Worm (Caenorhabditis elegans) whole organism, young adult: ENCODE measurements around the gene F37H8.5.

Source experiments
- F10E7.11 ChIP-seq: sonication (generic microtip); optimal IDR thresholded peaks from 2 replicates; lab custom pipeline; 2017; ENCODE audit warnings: mild to moderate bottlenecking, missing genetic modification characterization, moderate library complexity, missing compliant biosample characterization
- F23B12.7 ChIP-seq: sonication (generic microtip); optimal IDR thresholded peaks from 2 replicates; lab custom pipeline; 2017; ENCODE audit warnings: missing genetic modification characterization, mild to moderate bottlenecking, missing compliant biosample characterization, antibody characterized with exemption, moderate library complexity; ENCODE audit not compliant: insufficient read depth
- F39B2.1 ChIP-seq: fragments of 200-800 bp; sonication (Bioruptor generic); IDR thresholded peaks from 2 replicates; pipeline ENCODE4 v1.3.6; 2022; ENCODE audit warnings: missing genetic modification reagents, missing genetic modification characterization, missing compliant biosample characterization
- F57A8.1 ChIP-seq: fragments of 200-800 bp; sonication (Bioruptor generic); optimal IDR thresholded peaks from 2 replicates; lab custom pipeline; 2018; ENCODE audit warnings: mild to moderate bottlenecking, missing genetic modification characterization, moderate library complexity, missing compliant biosample characterization
- F57C9.4 ChIP-seq: sonication (generic microtip); optimal IDR thresholded peaks from 2 replicates; lab custom pipeline; 2017; ENCODE audit warnings: mild to moderate bottlenecking, missing genetic modification characterization, missing compliant biosample characterization
- K12H6.12 ChIP-seq: fragments of 200-800 bp; sonication (Bioruptor generic); optimal IDR thresholded peaks from 2 replicates; lab custom pipeline; 2018; ENCODE audit warnings: mild to moderate bottlenecking, missing genetic modification characterization, missing compliant biosample characterization
- Y56A3A.18 ChIP-seq: fragments of 200-800 bp; sonication (Bioruptor generic); IDR thresholded peaks from 2 replicates; pipeline ENCODE4 v1.3.6; 2022; ENCODE audit warnings: missing genetic modification reagents, missing genetic modification characterization, missing compliant biosample characterization
- ama-1 ChIP-seq, 3 experiments: fragments of 150-350 bp in 1 of 3; sonication (generic microtip) in 2 of 3; optimal IDR thresholded peaks; 2 replicates each; lab custom pipeline; 2014 to 2018; ENCODE audit warnings: missing biosample characterization in 2 of 3, missing genetic modification characterization in 2 of 3, missing genetic modification reagents in 2 of 3
- aptf-2 ChIP-seq: fragments of 200-800 bp; sonication (Bioruptor generic); conservative IDR thresholded peaks from 2 replicates; pipeline ENCODE4 v1.3.6; 2022; ENCODE audit warnings: missing genetic modification reagents, missing genetic modification characterization, missing compliant biosample characterization
- aptf-3 ChIP-seq: fragments of 200-800 bp; sonication (Bioruptor generic); IDR thresholded peaks from 2 replicates; pipeline ENCODE4 v1.3.6; 2022; ENCODE audit warnings: missing genetic modification characterization, missing compliant biosample characterization
- athp-1 ChIP-seq: sonication (generic microtip); optimal IDR thresholded peaks from 2 replicates; lab custom pipeline; 2017; ENCODE audit warnings: mild to moderate bottlenecking, missing genetic modification characterization, missing compliant biosample characterization
- ccch-3 ChIP-seq: fragments of 200-800 bp; sonication (Bioruptor generic); optimal IDR thresholded peaks from 2 replicates; lab custom pipeline; 2018; ENCODE audit warnings: mild to moderate bottlenecking, missing genetic modification characterization, missing compliant biosample characterization
- ceh-27 ChIP-seq: fragments of 200-800 bp; sonication (Bioruptor generic); optimal IDR thresholded peaks from 2 replicates; lab custom pipeline; 2018; ENCODE audit warnings: mild to moderate bottlenecking, missing genetic modification characterization, moderate library complexity, missing compliant biosample characterization
- ceh-58 ChIP-seq: fragments of 200-800 bp; sonication (Bioruptor generic); IDR thresholded peaks from 2 replicates; pipeline ENCODE4 v1.3.6; 2022; ENCODE audit warnings: missing genetic modification characterization, missing compliant biosample characterization
- ceh-79 ChIP-seq: sonication (generic microtip); optimal IDR thresholded peaks from 2 replicates; lab custom pipeline; 2017; ENCODE audit warnings: mild to moderate bottlenecking, missing genetic modification characterization, missing compliant biosample characterization
- chd-7 ChIP-seq: sonication (generic microtip); optimal IDR thresholded peaks from 2 replicates; lab custom pipeline; 2016; ENCODE audit warnings: mild to moderate bottlenecking, missing genetic modification characterization, moderate library complexity, missing compliant biosample characterization
- egl-44 ChIP-seq: fragments of 200-800 bp; sonication (Bioruptor generic); IDR thresholded peaks from 2 replicates; pipeline ENCODE4 v1.3.6; 2022; ENCODE audit warnings: missing genetic modification reagents, missing genetic modification characterization, missing compliant biosample characterization
- egrh-3 ChIP-seq: fragments of 200-800 bp; sonication (Bioruptor generic); IDR thresholded peaks from 2 replicates; pipeline ENCODE4 v1.3.6; 2022; ENCODE audit warnings: missing genetic modification reagents, missing genetic modification characterization, missing compliant biosample characterization
- nfya-2 ChIP-seq: fragments of 200-800 bp; sonication (Bioruptor generic); IDR thresholded peaks from 2 replicates; pipeline ENCODE4 v1.3.6; 2022; ENCODE audit warnings: missing genetic modification reagents, missing genetic modification characterization, missing compliant biosample characterization
- nhr-27 ChIP-seq: fragments of 200-800 bp; sonication (Bioruptor generic); optimal IDR thresholded peaks from 2 replicates; lab custom pipeline; 2018; ENCODE audit warnings: mild to moderate bottlenecking, missing genetic modification characterization, moderate library complexity, missing compliant biosample characterization
- nhr-80 ChIP-seq: sonication (generic microtip); optimal IDR thresholded peaks from 2 replicates; lab custom pipeline; 2016; ENCODE audit warnings: missing genetic modification characterization, missing compliant biosample characterization
- rcor-1 ChIP-seq: fragments of 200-800 bp; sonication (Bioruptor generic); IDR thresholded peaks from 2 replicates; pipeline ENCODE4 v1.3.6; 2022; ENCODE audit warnings: missing genetic modification reagents, missing genetic modification characterization, missing compliant biosample characterization
- repo-1 ChIP-seq: sonication (generic microtip); optimal IDR thresholded peaks from 2 replicates; lab custom pipeline; 2017; ENCODE audit warnings: mild to moderate bottlenecking, missing genetic modification characterization, missing compliant biosample characterization
- sea-2 ChIP-seq: fragments of 200-800 bp; sonication (Bioruptor generic); IDR thresholded peaks from 2 replicates; pipeline ENCODE4 v1.3.6; 2022; ENCODE audit warnings: missing genetic modification characterization, missing compliant biosample characterization
- tlf-1 ChIP-seq: fragments of 200-800 bp; sonication (Bioruptor generic); optimal IDR thresholded peaks from 2 replicates; lab custom pipeline; 2018; ENCODE audit warnings: mild to moderate bottlenecking, missing genetic modification characterization, missing compliant biosample characterization
- zfh-2 ChIP-seq: fragments of 200-800 bp; sonication (Bioruptor generic); conservative IDR thresholded peaks from 2 replicates; pipeline ENCODE4 v1.3.6; 2022; ENCODE audit warnings: missing genetic modification reagents, missing genetic modification characterization, missing compliant biosample characterization
- zim-3 ChIP-seq: sonication (generic microtip); optimal IDR thresholded peaks from 2 replicates; lab custom pipeline; 2017; ENCODE audit warnings: mild to moderate bottlenecking, missing genetic modification characterization, moderate library complexity, missing compliant biosample characterization
- ztf-26 ChIP-seq: sonication (generic microtip); optimal IDR thresholded peaks from 2 replicates; lab custom pipeline; 2017; ENCODE audit warnings: missing genetic modification characterization, missing compliant biosample characterization
- ztf-3 ChIP-seq: fragments of 200-800 bp; sonication (Bioruptor generic); optimal IDR thresholded peaks from 2 replicates; lab custom pipeline; 2018; ENCODE audit warnings: mild to moderate bottlenecking, missing genetic modification characterization, missing compliant biosample characterization

The F37H8.5 gene

ce11 chrII:11202581-11203271, 14.7 kb downstream of the F37H8.5 start, which contains the start of gene srap-1:
srap-1 (plus strand) TSS chrII:11203221.
- TF ChIP-seq sea-2 (GFP tag; lab: Robert Waterston, UW) (no peak), F57A8.1 (no peak), ama-1 (optimal IDR thresholded peaks at IDR 0.05; lab: Kevin White, UChicago) (no peak), ama-1 (GFP tag; optimal IDR thresholded peaks at IDR 0.05; lab: Kevin White, UChicago) (no peak), ztf-26 (tag; lab: Kevin White, UChicago) (no peak), F57C9.4 (no peak), K12H6.12 (tag; lab: Kevin White, UChicago) (no peak), athp-1 (tag; lab: Kevin White, UChicago) (no peak), ccch-3 (GFP tag; lab: Kevin White, UChicago) (no peak), egl-44 (GFP tag; lab: Robert Waterston, UW) (no peak), repo-1 (tag; lab: Kevin White, UChicago) (no peak), F23B12.7 (tag; lab: Kevin White, UChicago) (no peak), ceh-79 (tag; lab: Kevin White, UChicago) (no peak), nhr-27 (tag; lab: Kevin White, UChicago) (no peak), rcor-1 (GFP tag; lab: Robert Waterston, UW) (no peak)

DNA sequence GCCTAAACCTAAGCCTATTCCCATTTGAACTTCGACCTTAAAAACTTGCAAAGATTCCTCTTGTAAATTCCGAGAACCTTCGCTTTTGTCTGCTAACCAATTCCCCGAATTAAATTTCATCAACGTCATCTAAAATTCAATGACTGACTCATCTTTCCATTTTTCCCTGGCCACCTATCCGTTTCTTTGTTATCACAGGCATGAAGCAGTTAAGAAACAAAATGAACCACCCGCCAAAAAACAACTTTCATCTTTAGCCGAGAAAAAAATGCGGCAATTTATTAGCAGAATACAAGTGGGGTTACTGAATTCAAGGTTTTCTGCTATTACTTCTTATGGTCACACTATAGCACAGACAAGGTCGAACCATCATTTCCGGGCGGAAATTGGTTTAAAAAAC, 16.7 kb downstream of the F37H8.5 start:
- TF ChIP-seq chd-7 (tag; lab: Kevin White, UChicago) (no peak), sea-2 (GFP tag; lab: Robert Waterston, UW) (no peak), nfya-2 (GFP tag; lab: Robert Waterston, UW) (no peak), F10E7.11 (no peak), zim-3 (tag; lab: Kevin White, UChicago) (no peak), Y56A3A.18 (GFP tag; lab: Robert Waterston, UW) (no peak)

- TF ChIP-seq F39B2.1 (GFP tag; lab: Robert Waterston, UW) (no peak), aptf-3 (GFP tag; lab: Robert Waterston, UW) (no peak), tlf-1 (GFP tag; lab: Kevin White, UChicago) (no peak), ztf-3 (GFP tag; lab: Kevin White, UChicago) (no peak), nhr-80 (no peak), ceh-27 (GFP tag; lab: Kevin White, UChicago) (no peak)
Measured at ce11 chrII:11205783-11206182, 17.8 kb downstream of the F37H8.5 start.

DNA sequence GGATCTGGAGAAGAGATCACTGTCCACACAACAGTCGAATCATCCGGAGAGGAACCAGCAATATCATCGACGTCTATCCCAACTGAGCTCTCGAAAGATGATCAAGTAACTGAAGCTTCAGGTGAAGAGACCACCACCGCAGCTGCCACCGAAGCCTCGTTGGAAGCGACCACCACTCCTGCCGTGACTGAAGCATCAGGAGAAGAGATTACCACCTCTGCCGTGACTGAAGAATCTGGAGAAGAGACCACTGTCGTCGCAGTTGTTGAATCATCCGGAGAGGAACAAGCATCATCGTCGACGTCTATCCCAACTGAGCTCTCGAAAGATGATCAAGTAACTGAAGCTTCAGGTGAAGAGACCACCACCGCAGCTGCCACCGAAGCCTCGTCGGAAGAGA, 23.7 kb downstream of the F37H8.5 start:
- TF ChIP-seq aptf-2 (GFP tag; lab: Robert Waterston, UW) = peak; percentile 46; the same call in 1 of the 2 replicates
- 0 out of 2 replicates have a peak, but pooled peaks have one; percentile 41 for TF ChIP-seq F39B2.1 (GFP tag; lab: Robert Waterston, UW)
- 0 out of 2 replicates have a peak, but pooled peaks have one; percentile 87 for TF ChIP-seq ceh-58 (GFP tag; lab: Robert Waterston, UW)
- TF ChIP-seq egrh-3 = peak; percentile 71; the same call in 1 of the 2 replicates

DNA sequence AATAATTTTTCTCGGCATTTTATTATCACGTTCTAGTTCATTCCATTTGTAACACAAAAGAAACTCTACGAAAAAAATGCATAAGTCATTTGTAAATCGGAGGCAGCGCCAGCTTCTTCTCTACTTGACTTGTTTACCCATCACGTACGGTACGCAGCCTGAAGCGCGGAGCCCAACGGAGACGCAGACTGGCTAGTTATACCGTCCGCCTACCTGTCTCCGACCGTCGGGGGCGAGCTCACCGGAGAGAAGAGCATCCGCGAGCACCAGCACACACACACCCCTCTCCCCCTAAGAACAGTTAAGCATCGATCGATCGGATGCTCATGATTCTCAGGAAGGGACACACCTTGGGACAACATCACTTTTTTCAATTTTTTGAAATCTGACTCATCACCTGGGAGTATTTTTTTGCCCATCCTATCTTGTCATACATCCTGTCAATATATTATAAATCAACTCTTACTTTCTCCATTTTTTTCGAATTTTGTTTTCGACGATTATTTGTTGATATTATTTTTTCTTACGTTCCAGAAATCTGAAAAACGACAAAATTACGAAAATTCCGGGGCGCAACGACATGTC, 33.9 kb downstream of the F37H8.5 start, which contains the start of gene plpr-1:
TSS of gene plpr-1 (plus strand) at position 535 of the 585 bp plus-strand sequence.
- TF ChIP-seq egrh-3 (peak; percentile 21; the same call in 1 of the 2 replicates), zfh-2 (GFP tag; lab: Robert Waterston, UW) (peak; percentile 74), K12H6.12 (tag; lab: Kevin White, UChicago) (no peak)
